Fruit fly (Drosophila melanogaster) whole organism, embryonic: ENCODE measurements around the gene Pxn.
A peak's percentile ranks its signal among the peaks of the same experiment; 100 is the strongest.

ENCODE experiments used
- CG10274 ChIP-seq: fragments of 200-800 bp; sonication (Bioruptor generic); optimal IDR thresholded peaks from 3 replicates; lab custom pipeline; 2017; ENCODE audit warnings: missing biosample characterization, mild to moderate bottlenecking, missing genetic modification characterization
- CG10565 ChIP-seq: fragments of 200-800 bp; sonication (Bioruptor generic); optimal IDR thresholded peaks from 3 replicates; lab custom pipeline; 2016; ENCODE audit warnings: missing biosample characterization, mild to moderate bottlenecking, missing genetic modification characterization
- CG12744 ChIP-seq: fragments of 200-800 bp; sonication (Bioruptor generic); optimal IDR thresholded peaks from 2 replicates; lab custom pipeline; 2016; ENCODE audit warnings: missing biosample characterization, missing genetic modification characterization
- CG14860 ChIP-seq: fragments of 200-800 bp; sonication (Bioruptor generic); IDR thresholded peaks from 3 replicates; pipeline ENCODE4 v1.3.6; 2022; ENCODE audit warnings: missing biosample characterization, missing genetic modification characterization; ENCODE audit not compliant: partially characterized antibody
- CG15601 ChIP-seq: fragments of 200-800 bp; sonication (Bioruptor generic); optimal IDR thresholded peaks from 3 replicates; lab custom pipeline; 2019; ENCODE audit warnings: missing biosample characterization, mild to moderate bottlenecking, missing genetic modification characterization, moderate library complexity
- CG16779 ChIP-seq: fragments of 200-800 bp; sonication (Bioruptor generic); IDR thresholded peaks from 2 replicates; pipeline ENCODE4 v1.3.6; 2022; ENCODE audit warnings: missing biosample characterization, missing genetic modification characterization
- CG16815 ChIP-seq: fragments of 200-800 bp; sonication (Bioruptor generic); optimal IDR thresholded peaks from 3 replicates; lab custom pipeline; 2017; ENCODE audit warnings: missing biosample characterization, mild to moderate bottlenecking, missing genetic modification characterization
- CG17829 ChIP-seq: fragments of 200-800 bp; optimal IDR thresholded peaks from 2 replicates; lab custom pipeline; 2019; ENCODE audit warnings: missing biosample characterization, mild to moderate bottlenecking, missing genetic modification characterization, moderate library complexity
- CG17912 ChIP-seq: fragments of 200-800 bp; sonication (Bioruptor generic); optimal IDR thresholded peaks from 2 replicates; lab custom pipeline; 2018; ENCODE audit warnings: missing biosample characterization, mild to moderate bottlenecking, missing genetic modification characterization
- CG3281 ChIP-seq: fragments of 200-800 bp; sonication (Bioruptor generic); optimal IDR thresholded peaks from 3 replicates; lab custom pipeline; 2017; ENCODE audit warnings: missing biosample characterization, mild to moderate bottlenecking, missing genetic modification characterization
- CG3407 ChIP-seq: fragments of 200-800 bp; sonication (Bioruptor generic); optimal IDR thresholded peaks from 2 replicates; lab custom pipeline; 2018; ENCODE audit warnings: missing biosample characterization, mild to moderate bottlenecking, missing genetic modification characterization
- CG4360 ChIP-seq: fragments of 200-800 bp; sonication (Bioruptor generic); IDR thresholded peaks from 2 replicates; pipeline ENCODE4 v1.3.6; 2022; ENCODE audit warnings: missing biosample characterization, missing genetic modification characterization
- CG43689 ChIP-seq: fragments of 200-800 bp; sonication (Bioruptor generic); IDR thresholded peaks from 2 replicates; pipeline ENCODE4 v1.3.6; 2022; ENCODE audit warnings: missing biosample characterization, missing genetic modification characterization
- CG5245 ChIP-seq: fragments of 200-800 bp; sonication (Bioruptor generic); optimal IDR thresholded peaks from 3 replicates; lab custom pipeline; 2016; ENCODE audit warnings: missing biosample characterization, missing genetic modification characterization
- CG6272 ChIP-seq: fragments of 200-800 bp; sonication (Bioruptor generic); IDR thresholded peaks from 2 replicates; pipeline ENCODE4 v1.3.6; 2022; ENCODE audit warnings: missing biosample characterization, missing genetic modification characterization
- CG6683 ChIP-seq: fragments of 200-800 bp; sonication (Bioruptor generic); optimal IDR thresholded peaks from 2 replicates; lab custom pipeline; 2017; ENCODE audit warnings: missing biosample characterization, mild to moderate bottlenecking, missing genetic modification characterization, missing genetic modification reagents
- CG6689 ChIP-seq: fragments of 200-800 bp; sonication (Bioruptor generic); IDR thresholded peaks from 2 replicates; pipeline ENCODE4 v1.3.6; 2022; ENCODE audit warnings: missing biosample characterization, missing genetic modification characterization
- CG6791 ChIP-seq: fragments of 200-800 bp; sonication (Bioruptor generic); IDR thresholded peaks from 3 replicates; pipeline ENCODE4 v1.3.6; 2022; ENCODE audit warnings: missing biosample characterization, missing genetic modification characterization; ENCODE audit not compliant: partially characterized antibody
- CG7987 ChIP-seq: fragments of 200-800 bp; sonication (Bioruptor generic); optimal IDR thresholded peaks from 2 replicates; lab custom pipeline; 2018; ENCODE audit warnings: missing biosample characterization, mild to moderate bottlenecking, missing genetic modification characterization, moderate library complexity
- CG8765 ChIP-seq: fragments of 200-800 bp; sonication (Bioruptor generic); IDR thresholded peaks from 2 replicates; pipeline ENCODE4 v1.3.6; 2022; ENCODE audit warnings: missing biosample characterization, missing genetic modification characterization
- Dbx ChIP-seq: fragments of 200-800 bp; sonication (Bioruptor generic); IDR thresholded peaks from 3 replicates; pipeline ENCODE4 v1.3.6; 2022; ENCODE audit warnings: missing biosample characterization, missing genetic modification characterization
- Doc2 ChIP-seq: fragments of 200-800 bp; sonication (Bioruptor generic); IDR thresholded peaks from 2 replicates; pipeline ENCODE4 v1.3.6; 2022; ENCODE audit warnings: missing biosample characterization, missing genetic modification characterization
- Eip74EF ChIP-seq, 2 experiments: fragments of 200-800 bp in 1 of 2; fragments of >200 bp in 1 of 2; sonication (Bioruptor generic) in 1 of 2; optimal IDR thresholded peaks; 2 replicates each; lab custom pipeline; 2017 to 2019; ENCODE audit warnings: missing biosample characterization in 2 of 2, missing genetic modification characterization in 2 of 2, mild to moderate bottlenecking in 1 of 2, moderate library complexity in 1 of 2
- HLHmδ ChIP-seq: fragments of 200-800 bp; sonication (Bioruptor generic); optimal IDR thresholded peaks from 2 replicates; lab custom pipeline; 2018; ENCODE audit warnings: missing biosample characterization, mild to moderate bottlenecking, missing genetic modification characterization, moderate library complexity
- MESR4 ChIP-seq: fragments of 200-800 bp; sonication (Bioruptor generic); optimal IDR thresholded peaks from 2 replicates; lab custom pipeline; 2018; ENCODE audit warnings: missing biosample characterization, mild to moderate bottlenecking, missing genetic modification characterization, moderate library complexity
- MTF-1 ChIP-seq: fragments of 200-800 bp; sonication (Bioruptor generic); optimal IDR thresholded peaks from 2 replicates; lab custom pipeline; 2018; ENCODE audit warnings: missing biosample characterization, mild to moderate bottlenecking, missing genetic modification characterization, borderline replicate concordance
- Optix ChIP-seq: fragments of 200-800 bp; sonication (Bioruptor generic); IDR thresholded peaks from 3 replicates; pipeline ENCODE4 v1.3.6; 2022; ENCODE audit warnings: missing biosample characterization, missing genetic modification characterization
- Sin3A ChIP-seq: fragments of >200 bp; optimal IDR thresholded peaks from 2 replicates; lab custom pipeline; 2018
- Xbp1 ChIP-seq: fragments of 200-800 bp; sonication (Bioruptor generic); optimal IDR thresholded peaks from 3 replicates; lab custom pipeline; 2016; ENCODE audit warnings: missing biosample characterization, mild to moderate bottlenecking, missing genetic modification characterization
- YL-1 ChIP-seq: fragments of 200-800 bp; sonication (Bioruptor generic); optimal IDR thresholded peaks from 3 replicates; lab custom pipeline; 2017; ENCODE audit warnings: missing biosample characterization, mild to moderate bottlenecking, missing genetic modification characterization
- cas ChIP-seq: fragments of 200-800 bp; sonication (Bioruptor generic); IDR thresholded peaks from 2 replicates; pipeline ENCODE4 v1.3.6; 2022; ENCODE audit warnings: missing biosample characterization, missing genetic modification characterization
- chinmo ChIP-seq: fragments of 200-800 bp; sonication (Bioruptor generic); IDR thresholded peaks from 4 replicates; pipeline ENCODE4 v1.3.6; 2022; ENCODE audit warnings: missing biosample characterization, missing genetic modification characterization; ENCODE audit not compliant: partially characterized antibody
- dimm ChIP-seq: fragments of 200-800 bp; sonication (Bioruptor generic); IDR thresholded peaks from 2 replicates; pipeline ENCODE4 v1.3.6; 2022; ENCODE audit warnings: missing biosample characterization, missing genetic modification characterization
- ewg ChIP-seq: fragments of 200-800 bp; sonication (Bioruptor generic); optimal IDR thresholded peaks from 3 replicates; lab custom pipeline; 2017; ENCODE audit warnings: mild to moderate bottlenecking, missing biosample characterization, missing genetic modification reagents, missing genetic modification characterization
- fd3F ChIP-seq: fragments of 200-800 bp; sonication (Bioruptor generic); optimal IDR thresholded peaks from 2 replicates; lab custom pipeline; 2018; ENCODE audit warnings: missing biosample characterization, mild to moderate bottlenecking, missing genetic modification characterization, moderate library complexity
- grn ChIP-seq: fragments of 200-800 bp; sonication (Bioruptor generic); optimal IDR thresholded peaks from 3 replicates; lab custom pipeline; 2017; ENCODE audit warnings: missing biosample characterization, missing genetic modification characterization
- h ChIP-seq: fragments of >200 bp; optimal IDR thresholded peaks from 2 replicates; lab custom pipeline; 2017
- hth ChIP-seq: fragments of >200 bp; optimal IDR thresholded peaks from 2 replicates; lab custom pipeline; 2017; ENCODE audit warnings: inconsistent platforms
- insv ChIP-seq, 2 experiments: fragments of 200-800 bp; sonication (Bioruptor generic); optimal IDR thresholded peaks; 3 replicates each; lab custom pipeline; 2016 to 2018; ENCODE audit warnings: missing biosample characterization in 2 of 2, missing genetic modification characterization in 2 of 2
- lmd ChIP-seq: fragments of 200-800 bp; sonication (Bioruptor generic); IDR thresholded peaks from 2 replicates; pipeline ENCODE4 v1.3.6; 2022; ENCODE audit warnings: missing biosample characterization, missing genetic modification characterization
- peb ChIP-seq: fragments of 200-800 bp; sonication (Bioruptor generic); IDR thresholded peaks from 2 replicates; pipeline ENCODE4 v1.3.6; 2022; ENCODE audit warnings: missing biosample characterization, missing genetic modification characterization
- sqz ChIP-seq: fragments of 200-800 bp; sonication (Bioruptor generic); optimal IDR thresholded peaks from 3 replicates; lab custom pipeline; 2018; ENCODE audit warnings: missing biosample characterization, mild to moderate bottlenecking, missing genetic modification characterization
- trh ChIP-seq: fragments of 200-800 bp; sonication (Bioruptor generic); optimal IDR thresholded peaks from 2 replicates; lab custom pipeline; 2016; ENCODE audit warnings: missing biosample characterization, missing genetic modification characterization
- twi ChIP-seq: fragments of 200-800 bp; optimal IDR thresholded peaks from 2 replicates; lab custom pipeline; 2019; ENCODE audit warnings: missing biosample characterization, mild to moderate bottlenecking, missing genetic modification characterization, moderate library complexity
- unc-4 ChIP-seq: fragments of 200-800 bp; sonication (Bioruptor generic); IDR thresholded peaks from 2 replicates; pipeline ENCODE4 v1.3.6; 2022; ENCODE audit warnings: missing biosample characterization, missing genetic modification characterization; ENCODE audit not compliant: partially characterized antibody
- vfl ChIP-seq: fragments of 200-800 bp; sonication (Bioruptor generic); optimal IDR thresholded peaks from 2 replicates; lab custom pipeline; 2016; ENCODE audit warnings: missing biosample characterization, missing genetic modification characterization
- zen2 ChIP-seq: fragments of 200-800 bp; sonication (Bioruptor generic); IDR thresholded peaks from 3 replicates; pipeline ENCODE4 v1.3.6; 2022; ENCODE audit warnings: missing biosample characterization, missing genetic modification characterization; ENCODE audit not compliant: partially characterized antibody
- zf30C ChIP-seq: fragments of 200-800 bp; sonication (Bioruptor generic); optimal IDR thresholded peaks from 3 replicates; lab custom pipeline; 2018; ENCODE audit warnings: missing biosample characterization, mild to moderate bottlenecking, missing genetic modification characterization

Pxn gene

dm6 chr3L:2589911-2590763 is 39.7 kb downstream of the Pxn start (continued):
- no peak for TF ChIP-seq grn (GFP tag; lab: Kevin White, UChicago)
- no peak for TF ChIP-seq Sin3A (lab: Kevin White, UChicago)
- peak; percentile 74 for TF ChIP-seq CG3281 (GFP tag; lab: Kevin White, UChicago)
- peak; percentile 37; the same call in 1 of the 2 replicates for TF ChIP-seq CG4360 (GFP tag; lab: Robert Waterston, UW)
- no peak for TF ChIP-seq h (lab: Kevin White, UChicago)
- TF ChIP-seq CG6791 (GFP tag; lab: Robert Waterston, UW), result peak; percentile 51; the same call in 2 of the 3 replicates
- no peak for TF ChIP-seq lmd (GFP tag; lab: Robert Waterston, UW)
- peak; percentile 12 for TF ChIP-seq vfl (GFP tag; lab: Kevin White, UChicago)
- TF ChIP-seq twi (tag; lab: Kevin White, UChicago), result peak; percentile 69
- peak; percentile 50; the same call in 1 of the 3 replicates for TF ChIP-seq zen2 (GFP tag; lab: Robert Waterston, UW)
- 0 out of 2 replicates have a peak, but pooled peaks have one; percentile 25 for TF ChIP-seq Doc2 (GFP tag; lab: Robert Waterston, UW)
- peak in 1 of 2 experiments; percentile 52 for TF ChIP-seq insv (GFP tag; optimal IDR thresholded peaks at IDR 0.05; lab: Kevin White, UChicago)
- no peak for TF ChIP-seq zf30C (GFP tag; lab: Kevin White, UChicago)
- TF ChIP-seq Dbx (GFP tag; lab: Robert Waterston, UW), result peak; percentile 80; the same call in 2 of the 3 replicates
- peak; percentile 32; the same call in 1 of the 2 replicates for TF ChIP-seq CG6689
- no peak for TF ChIP-seq CG17829 (tag; lab: Kevin White, UChicago)
- TF ChIP-seq Xbp1 (GFP tag; lab: Kevin White, UChicago), result peak; percentile 80
- TF ChIP-seq trh (GFP tag; lab: Kevin White, UChicago), result peak; percentile 21
- no peak for TF ChIP-seq CG17912 (GFP tag; lab: Kevin White, UChicago)
- TF ChIP-seq YL-1 (GFP tag; lab: Kevin White, UChicago), result no peak
- TF ChIP-seq sqz (GFP tag; lab: Kevin White, UChicago), result peak; percentile 59
- TF ChIP-seq CG6272 (GFP tag; lab: Robert Waterston, UW), result peak; percentile 49; the same call in 1 of the 2 replicates
- peak; percentile 32 for TF ChIP-seq CG10274
- no peak for TF ChIP-seq CG12744
- 0 out of 2 replicates have a peak, but pooled peaks have one; percentile 45 for TF ChIP-seq cas
- TF ChIP-seq CG7987 (GFP tag; lab: Kevin White, UChicago), result no peak
- TF ChIP-seq MESR4 (GFP tag; lab: Kevin White, UChicago), result no peak
- peak; percentile 38 for TF ChIP-seq CG6683 (GFP tag; lab: Kevin White, UChicago)
- TF ChIP-seq MTF-1 (GFP tag; lab: Kevin White, UChicago), result peak; percentile 8
- 0 out of 2 replicates have a peak, but pooled peaks have one; percentile 37 for TF ChIP-seq dimm (GFP tag; lab: Robert Waterston, UW)
- TF ChIP-seq CG3407 (GFP tag; lab: Kevin White, UChicago), result peak; percentile 70
- TF ChIP-seq peb (GFP tag; lab: Robert Waterston, UW), result no peak
- no peak for TF ChIP-seq CG8765 (GFP tag; lab: Robert Waterston, UW)
- TF ChIP-seq chinmo, result 0 out of 4 replicates have a peak, but pooled peaks have one; percentile 56
- no peak for TF ChIP-seq CG43689
- no peak for TF ChIP-seq CG5245
- peak in 1 of 2 experiments; percentile 62 for TF ChIP-seq Eip74EF (GFP tag; optimal IDR thresholded peaks at IDR 0.05; lab: Kevin White, UChicago)
- no peak for TF ChIP-seq CG10565 (GFP tag; lab: Kevin White, UChicago)
- no peak for TF ChIP-seq HLHmδ (GFP tag; lab: Kevin White, UChicago)
- peak; percentile 45; the same call in 1 of the 3 replicates for TF ChIP-seq CG14860 (GFP tag; lab: Robert Waterston, UW)
- TF ChIP-seq Optix, result no peak
- TF ChIP-seq hth, result no peak
- TF ChIP-seq ewg (GFP tag; lab: Kevin White, UChicago), result peak; percentile 52
- TF ChIP-seq unc-4, result peak; percentile 64
- no peak for TF ChIP-seq CG16779 (GFP tag; lab: Robert Waterston, UW)
- peak; percentile 71 for TF ChIP-seq fd3F (GFP tag; lab: Kevin White, UChicago)
- TF ChIP-seq CG15601 (tag; lab: Kevin White, UChicago), result peak; percentile 66
- peak; percentile 43 for TF ChIP-seq CG16815 (GFP tag; lab: Kevin White, UChicago)
